Fruit fly (Drosophila melanogaster) whole organism, wandering third instar larva: ENCODE results near the gene Ns4.
A peak's percentile ranks its signal among the peaks of the same experiment; 100 is the strongest.

Source experiments
- Abd-B ChIP-seq: fragments of >200 bp; optimal IDR thresholded peaks from 2 replicates; lab custom pipeline; 2017; ENCODE audit warnings: missing biosample characterization, missing genetic modification characterization
- CG9705 ChIP-seq: fragments of 200-800 bp; sonication (Bioruptor generic); optimal IDR thresholded peaks from 2 replicates; lab custom pipeline; 2018; ENCODE audit warnings: missing biosample characterization, mild to moderate bottlenecking, missing genetic modification characterization
- CrebA ChIP-seq: fragments of 200-800 bp; sonication (Bioruptor generic); optimal IDR thresholded peaks from 2 replicates; lab custom pipeline; 2016; ENCODE audit warnings: missing biosample characterization, mild to moderate bottlenecking, missing genetic modification characterization, borderline replicate concordance
- Dfd ChIP-seq: fragments of >200 bp; optimal IDR thresholded peaks from 2 replicates; lab custom pipeline; 2017; ENCODE audit warnings: missing biosample characterization, missing genetic modification characterization
- Dif ChIP-seq: fragments of 200-275, 200-300 bp; sonication (Bioruptor generic); optimal IDR thresholded peaks from 2 replicates; lab custom pipeline; 2018; ENCODE audit warnings: missing biosample characterization, missing genetic modification characterization; ENCODE audit not compliant: partially characterized antibody
- GATAd ChIP-seq: sonication (Bioruptor generic); optimal IDR thresholded peaks from 2 replicates; lab custom pipeline; 2016; ENCODE audit warnings: missing biosample characterization, missing genetic modification characterization
- HLH106 ChIP-seq: fragments of 200-800 bp; optimal IDR thresholded peaks from 3 replicates; lab custom pipeline; 2019; ENCODE audit warnings: missing biosample characterization, mild to moderate bottlenecking, missing genetic modification characterization, moderate library complexity
- Hnf4 ChIP-seq: fragments of 200-800 bp; sonication (Bioruptor generic); optimal IDR thresholded peaks from 2 replicates; lab custom pipeline; 2016; ENCODE audit warnings: missing biosample characterization, mild to moderate bottlenecking, missing genetic modification characterization
- Mio ChIP-seq: sonication (Bioruptor generic); optimal IDR thresholded peaks from 2 replicates; lab custom pipeline; 2016; ENCODE audit warnings: missing biosample characterization, missing genetic modification characterization
- Myc ChIP-seq: fragments of >200 bp; optimal IDR thresholded peaks from 2 replicates; lab custom pipeline; 2017
- N ChIP-seq: fragments of >200 bp; optimal IDR thresholded peaks from 2 replicates; lab custom pipeline; 2018; ENCODE audit warnings: missing biosample characterization, missing external identifiers, missing genetic modification characterization
- Rel ChIP-seq, 2 experiments: fragments of 200-800 bp; sonication (Bioruptor generic) in 1 of 2; optimal IDR thresholded peaks; 2 replicates in 1 of 2; 3 replicates in 1 of 2; lab custom pipeline; 2016 to 2019; ENCODE audit warnings: mild to moderate bottlenecking in 2 of 2, missing biosample characterization in 2 of 2, missing genetic modification characterization in 2 of 2, moderate library complexity in 1 of 2
- Sp1 ChIP-seq: fragments of 200-800 bp; sonication (Bioruptor generic); optimal IDR thresholded peaks from 3 replicates; lab custom pipeline; 2019; ENCODE audit warnings: missing biosample characterization, mild to moderate bottlenecking, missing genetic modification characterization, moderate library complexity
- Vsx2 ChIP-seq: fragments of 200-300, 225-300 bp; sonication (Bioruptor generic); optimal IDR thresholded peaks from 2 replicates; lab custom pipeline; 2018; ENCODE audit warnings: missing biosample characterization, missing genetic modification characterization; ENCODE audit not compliant: partially characterized antibody
- br ChIP-seq: fragments of 200-800 bp; sonication (Bioruptor generic); optimal IDR thresholded peaks from 2 replicates; lab custom pipeline; 2016; ENCODE audit warnings: missing biosample characterization, missing genetic modification characterization
- brk ChIP-seq: fragments of 200-800 bp; sonication (Bioruptor generic); optimal IDR thresholded peaks from 2 replicates; lab custom pipeline; 2016; ENCODE audit warnings: missing biosample characterization, mild to moderate bottlenecking, missing genetic modification characterization
- dmrt93B ChIP-seq: fragments of 200-800 bp; sonication (Bioruptor generic); optimal IDR thresholded peaks from 2 replicates; lab custom pipeline; 2018; ENCODE audit warnings: missing biosample characterization, mild to moderate bottlenecking, missing genetic modification characterization
- dsf ChIP-seq: sonication (Bioruptor generic); optimal IDR thresholded peaks from 2 replicates; lab custom pipeline; 2016; ENCODE audit warnings: missing biosample characterization, missing genetic modification characterization, borderline replicate concordance
- ey ChIP-seq: fragments of 200-800 bp; sonication (Bioruptor generic); optimal IDR thresholded peaks from 2 replicates; lab custom pipeline; 2016; ENCODE audit warnings: missing biosample characterization, missing genetic modification characterization
- foxo ChIP-seq, 2 experiments: fragments of 200-800 bp; sonication (Bioruptor generic); optimal IDR thresholded peaks; 2 replicates in 1 of 2; 3 replicates in 1 of 2; lab custom pipeline; 2016 to 2017; ENCODE audit warnings: missing biosample characterization in 2 of 2, missing genetic modification characterization in 2 of 2
- fru ChIP-seq: fragments of 200-800 bp; sonication (Bioruptor generic); optimal IDR thresholded peaks from 3 replicates; lab custom pipeline; 2016; ENCODE audit warnings: missing biosample characterization, mild to moderate bottlenecking, missing genetic modification characterization
- h ChIP-seq: fragments of 200-800 bp; sonication (Bioruptor generic); optimal IDR thresholded peaks from 3 replicates; lab custom pipeline; 2016; ENCODE audit warnings: missing biosample characterization, mild to moderate bottlenecking, missing genetic modification characterization
- jim ChIP-seq: fragments of 175-275, 200-325 bp; sonication (Bioruptor generic); optimal IDR thresholded peaks from 2 replicates; lab custom pipeline; 2016; ENCODE audit warnings: missing biosample characterization, mild to moderate bottlenecking, missing genetic modification characterization
- pan ChIP-seq: fragments of >200 bp; optimal IDR thresholded peaks from 2 replicates; lab custom pipeline; 2017
- psq ChIP-seq: fragments of 200-800 bp; sonication (Bioruptor generic); optimal IDR thresholded peaks from 3 replicates; lab custom pipeline; 2017; ENCODE audit warnings: missing biosample characterization, mild to moderate bottlenecking, missing genetic modification characterization, moderate library complexity
- rgr ChIP-seq: fragments of 200-800 bp; sonication (Bioruptor generic); optimal IDR thresholded peaks from 3 replicates; lab custom pipeline; 2016; ENCODE audit warnings: missing biosample characterization, mild to moderate bottlenecking, missing genetic modification characterization
- sage ChIP-seq: fragments of 200-800 bp; sonication (Bioruptor generic); optimal IDR thresholded peaks from 2 replicates; lab custom pipeline; 2016; ENCODE audit warnings: missing biosample characterization, mild to moderate bottlenecking, missing genetic modification characterization
- sv ChIP-seq: fragments of 200-800 bp; sonication (Bioruptor generic); optimal IDR thresholded peaks from 3 replicates; lab custom pipeline; 2016; ENCODE audit warnings: missing biosample characterization, missing genetic modification characterization
- tai ChIP-seq: sonication (Bioruptor generic); optimal IDR thresholded peaks from 2 replicates; lab custom pipeline; 2016; ENCODE audit warnings: missing biosample characterization, missing genetic modification characterization
- usp ChIP-seq: fragments of >200 bp; optimal IDR thresholded peaks from 2 replicates; lab custom pipeline; 2017; ENCODE audit warnings: missing biosample characterization, missing genetic modification characterization
- woc ChIP-seq: sonication (Bioruptor generic); optimal IDR thresholded peaks from 2 replicates; lab custom pipeline; 2016; ENCODE audit warnings: missing biosample characterization, mild to moderate bottlenecking, missing genetic modification characterization

Ns4 gene

DNA sequence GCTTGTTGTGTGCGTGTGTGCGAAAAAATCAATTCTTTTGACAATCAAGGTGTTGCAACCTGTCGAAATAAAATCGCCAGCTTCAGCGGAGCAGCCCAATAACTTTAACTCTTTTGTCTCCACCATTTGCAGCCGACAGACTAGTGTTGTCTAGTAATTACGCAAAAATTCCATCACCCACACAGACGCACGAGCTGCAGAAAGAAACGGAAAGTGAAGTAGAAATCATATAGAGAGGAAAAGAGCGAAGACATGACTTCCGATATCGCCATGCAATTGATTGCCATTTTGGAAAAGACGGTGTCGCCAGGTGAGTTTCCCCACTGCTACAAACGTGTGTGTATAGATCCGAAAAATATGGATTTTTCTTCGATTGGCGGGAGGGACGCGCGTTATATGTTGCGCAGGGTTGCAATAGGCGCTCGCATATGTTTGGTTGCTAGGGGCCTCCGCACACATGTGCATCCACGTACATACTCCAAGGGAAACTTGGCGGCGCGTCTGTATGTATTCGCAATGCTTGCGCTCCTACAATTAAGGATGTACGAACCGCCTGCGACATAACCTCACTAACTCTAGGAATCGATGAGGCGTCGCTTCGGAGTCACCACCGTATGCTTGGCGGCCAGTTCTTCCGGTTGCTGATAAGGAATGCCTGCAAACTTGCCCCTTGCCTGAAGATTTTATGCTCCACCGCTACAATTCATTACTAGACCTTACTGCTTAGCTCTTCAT is 17.0 kb upstream of the Ns4 start:
- TF ChIP-seq psq (GFP tag; lab: Kevin White, UChicago), result no peak
- no peak for TF ChIP-seq Vsx2 (GFP tag; lab: Kevin White, UChicago)
- TF ChIP-seq Rel (GFP tag; optimal IDR thresholded peaks at IDR 0.05; lab: Kevin White, UChicago), result no peak
- TF ChIP-seq Rel (tag; optimal IDR thresholded peaks at IDR 0.05; lab: Kevin White, UChicago), result no peak
- no peak for TF ChIP-seq fru (GFP tag; lab: Kevin White, UChicago)
- TF ChIP-seq brk (GFP tag; lab: Kevin White, UChicago), result no peak
- no peak for TF ChIP-seq pan (lab: Kevin White, UChicago)
- no peak for TF ChIP-seq sv (GFP tag; lab: Kevin White, UChicago)
- TF ChIP-seq CrebA (GFP tag; lab: Kevin White, UChicago), result no peak
- TF ChIP-seq Dif (GFP tag; lab: Kevin White, UChicago), result no peak
- TF ChIP-seq Abd-B (GFP tag; lab: Kevin White, UChicago), result no peak
- TF ChIP-seq CG9705 (GFP tag; lab: Kevin White, UChicago), result no peak
- TF ChIP-seq Sp1 (GFP tag; lab: Kevin White, UChicago), result no peak
- TF ChIP-seq dmrt93B (GFP tag; lab: Kevin White, UChicago), result no peak
- TF ChIP-seq N (GFP tag; lab: Kevin White, UChicago), result no peak
- TF ChIP-seq Dfd (GFP tag; lab: Kevin White, UChicago), result no peak
- no peak for TF ChIP-seq Mio (GFP tag; lab: Kevin White, UChicago)
- no peak for TF ChIP-seq tai (GFP tag; lab: Kevin White, UChicago)
- TF ChIP-seq HLH106 (tag; lab: Kevin White, UChicago), result no peak
- TF ChIP-seq foxo (GFP tag; optimal IDR thresholded peaks at IDR 0.05; lab: Kevin White, UChicago), result no peak
- no peak for TF ChIP-seq ey (GFP tag; lab: Kevin White, UChicago)

DNA sequence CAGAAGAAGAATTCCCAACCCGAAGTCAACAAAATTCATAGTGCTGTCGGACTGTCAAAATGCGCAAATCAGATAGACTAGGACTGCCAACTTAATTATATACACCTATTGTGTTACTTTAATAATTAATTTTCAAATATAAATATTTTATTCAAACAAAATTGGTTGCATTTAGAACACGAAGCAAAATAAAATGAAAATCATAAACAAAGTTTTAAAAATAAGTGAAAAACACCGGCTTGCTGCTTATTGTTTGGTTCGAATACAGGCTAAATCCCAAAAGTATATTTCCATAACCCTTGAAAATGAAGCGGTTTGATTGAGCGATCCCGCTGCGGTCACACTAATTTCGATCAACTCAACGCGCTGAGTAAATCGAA is 5.5 kb downstream of the Ns4 start, which contains the start of the genes Rhau and dia:
Rhau (minus strand) TSS at position 178 of the 380 bp plus-strand sequence.
dia (plus strand) TSS at position 337 of the 380 bp plus-strand sequence.
- no peak for TF ChIP-seq sage (GFP tag; lab: Kevin White, UChicago)
- peak; percentile 30 for TF ChIP-seq Sp1 (GFP tag; lab: Kevin White, UChicago)
- TF ChIP-seq CrebA (GFP tag; lab: Kevin White, UChicago), result no peak
- TF ChIP-seq GATAd (GFP tag; lab: Kevin White, UChicago), result no peak
- no peak for TF ChIP-seq woc (GFP tag; lab: Kevin White, UChicago)
- peak in 1 of 2 experiments; percentile 3 for TF ChIP-seq foxo (GFP tag; optimal IDR thresholded peaks at IDR 0.05; lab: Kevin White, UChicago)
- TF ChIP-seq usp, result no peak
- TF ChIP-seq Hnf4 (GFP tag; lab: Kevin White, UChicago), result peak; percentile 47
- peak; percentile 33 for TF ChIP-seq HLH106 (tag; lab: Kevin White, UChicago)
- peak; percentile 11 for TF ChIP-seq Myc (lab: Kevin White, UChicago)
- TF ChIP-seq Rel (GFP tag; optimal IDR thresholded peaks at IDR 0.05; lab: Kevin White, UChicago), result no peak
- TF ChIP-seq Rel (tag; optimal IDR thresholded peaks at IDR 0.05; lab: Kevin White, UChicago), result peak; percentile 37
- TF ChIP-seq jim (GFP tag; lab: Kevin White, UChicago), result no peak
- peak; percentile 11 for TF ChIP-seq h (GFP tag; lab: Kevin White, UChicago)

DNA sequence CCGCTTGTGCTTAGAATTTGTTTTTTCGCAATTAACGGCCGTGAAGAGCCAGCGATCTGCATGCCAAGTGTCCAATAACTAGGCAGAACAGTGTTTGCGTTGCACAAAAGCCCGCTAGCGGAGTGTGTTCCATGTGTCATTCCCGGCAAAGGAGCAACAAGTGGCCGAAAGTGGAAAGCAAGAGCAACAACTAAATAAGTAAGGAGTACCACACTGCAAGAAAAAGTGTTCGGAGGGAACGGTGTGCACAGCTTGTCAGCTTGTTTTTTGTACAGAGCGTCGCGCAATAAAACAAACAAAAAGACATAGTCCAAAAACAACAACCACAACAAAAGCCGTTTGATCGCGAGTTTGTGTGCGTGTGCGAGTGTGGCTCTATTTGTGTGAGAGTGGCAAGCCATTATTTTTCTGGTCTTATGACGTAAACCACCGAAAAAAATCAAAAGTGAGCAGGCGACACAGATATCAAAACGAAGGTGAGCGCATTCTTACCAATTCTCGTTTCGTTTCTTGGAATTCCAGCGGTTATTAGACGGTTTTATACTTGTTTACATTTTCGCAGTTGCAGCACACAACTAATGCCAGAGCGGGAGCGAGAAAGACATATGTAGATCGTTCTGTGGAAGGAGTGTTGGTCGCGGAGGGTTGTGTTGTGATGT is 6.0 kb downstream of the Ns4 start:
- TF ChIP-seq h (GFP tag; lab: Kevin White, UChicago) (peak; percentile 6), br (GFP tag; lab: Kevin White, UChicago) (peak; percentile 6), Sp1 (GFP tag; lab: Kevin White, UChicago) (peak; percentile 13), jim (GFP tag; lab: Kevin White, UChicago) (peak; percentile 58), tai (GFP tag; lab: Kevin White, UChicago) (no peak), dsf (no peak), rgr (peak; percentile 21), Mio (GFP tag; lab: Kevin White, UChicago) (no peak), ey (GFP tag; lab: Kevin White, UChicago) (no peak)
